Worm (Caenorhabditis elegans) whole organism, L1 larva: ENCODE results near the gene F08F1.4.

ENCODE experiments used
- F16B12.6 ChIP-seq: fragments of 150-350 bp; optimal IDR thresholded peaks from 2 replicates; lab custom pipeline; 2014; ENCODE audit warnings: missing biosample characterization, missing genetic modification characterization
- aly-2 ChIP-seq: fragments of 150-350 bp; optimal IDR thresholded peaks from 2 replicates; lab custom pipeline; 2014; ENCODE audit warnings: missing biosample characterization, missing genetic modification characterization
- ama-1 ChIP-seq: fragments of 150-350 bp; optimal IDR thresholded peaks from 2 replicates; lab custom pipeline; 2014
- blmp-1 ChIP-seq: fragments of 150-350 bp; optimal IDR thresholded peaks from 2 replicates; lab custom pipeline; 2014; ENCODE audit warnings: missing biosample characterization, missing genetic modification characterization
- ceh-63 ChIP-seq: fragments of 200-800 bp; sonication (Bioruptor generic); optimal IDR thresholded peaks from 2 replicates; lab custom pipeline; 2018; ENCODE audit warnings: mild to moderate bottlenecking, missing genetic modification characterization, missing compliant biosample characterization
- ceh-8 ChIP-seq: fragments of 200-800 bp; sonication (Bioruptor generic); optimal IDR thresholded peaks from 2 replicates; lab custom pipeline; 2018; ENCODE audit warnings: mild to moderate bottlenecking, missing genetic modification characterization, moderate library complexity, missing compliant biosample characterization
- ceh-82 ChIP-seq, 3 experiments: fragments of 150-350 bp in 1 of 3; sonication (generic microtip) in 2 of 3; optimal IDR thresholded peaks; 2 replicates each; lab custom pipeline; 2014 to 2017; ENCODE audit warnings: missing biosample characterization in 3 of 3, missing genetic modification characterization in 3 of 3
- ces-1 ChIP-seq: fragments of 150-350 bp; optimal IDR thresholded peaks from 2 replicates; lab custom pipeline; 2014; ENCODE audit warnings: missing biosample characterization, missing genetic modification reagents, missing genetic modification characterization
- efl-3 ChIP-seq: fragments of 200-800 bp; sonication (Bioruptor generic); optimal IDR thresholded peaks from 2 replicates; lab custom pipeline; 2018; ENCODE audit warnings: mild to moderate bottlenecking, missing genetic modification characterization, missing compliant biosample characterization
- egl-13 ChIP-seq: sonication (generic microtip); optimal IDR thresholded peaks from 2 replicates; lab custom pipeline; 2016; ENCODE audit warnings: missing genotype, missing genetic modification reagents, missing genetic modification characterization, missing compliant biosample characterization
- elt-2 ChIP-seq: sonication (generic microtip); optimal IDR thresholded peaks from 2 replicates; lab custom pipeline; 2016; ENCODE audit warnings: missing genetic modification characterization, mild to moderate bottlenecking, inconsistent platforms, missing compliant biosample characterization, missing genetic modification reagents
- fkh-4 ChIP-seq: sonication (generic microtip); optimal IDR thresholded peaks from 2 replicates; lab custom pipeline; 2016; ENCODE audit warnings: missing compliant biosample characterization, missing genetic modification characterization, borderline replicate concordance
- fkh-8 ChIP-seq: sonication (generic microtip); optimal IDR thresholded peaks from 2 replicates; lab custom pipeline; 2016; ENCODE audit warnings: mild to moderate bottlenecking, missing genetic modification characterization, missing compliant biosample characterization
- grh-1 ChIP-seq: fragments of 200-800 bp; sonication (Bioruptor generic); IDR thresholded peaks from 2 replicates; pipeline ENCODE4 v1.3.6; 2022; ENCODE audit warnings: missing genetic modification reagents, missing genetic modification characterization, missing compliant biosample characterization
- hlh-17 ChIP-seq: fragments of 200-800 bp; sonication (Bioruptor generic); optimal IDR thresholded peaks from 2 replicates; lab custom pipeline; 2018; ENCODE audit warnings: missing genetic modification characterization, mild to moderate bottlenecking, missing compliant biosample characterization, moderate library complexity, borderline replicate concordance
- hlh-4 ChIP-seq: sonication (generic microtip); optimal IDR thresholded peaks from 2 replicates; lab custom pipeline; 2016; ENCODE audit warnings: mild to moderate bottlenecking, missing genetic modification characterization, missing compliant biosample characterization
- hpl-2 ChIP-seq: fragments of 150-350 bp; optimal IDR thresholded peaks from 2 replicates; lab custom pipeline; 2014; ENCODE audit warnings: missing biosample characterization, missing genetic modification reagents, missing genetic modification characterization
- lin-14 ChIP-seq: fragments of 200-800 bp; sonication (Bioruptor generic); optimal IDR thresholded peaks from 2 replicates; lab custom pipeline; 2018; ENCODE audit warnings: mild to moderate bottlenecking, missing genetic modification characterization, moderate library complexity, missing compliant biosample characterization
- lin-35 ChIP-seq, 2 experiments: fragments of 150-350 bp; optimal IDR thresholded peaks; 2 replicates each; lab custom pipeline; 2014; ENCODE audit warnings: missing biosample characterization in 2 of 2, missing genetic modification characterization in 2 of 2, missing genetic modification reagents in 2 of 2
- lir-3 ChIP-seq: sonication (generic microtip); optimal IDR thresholded peaks from 2 replicates; lab custom pipeline; 2016; ENCODE audit warnings: mild to moderate bottlenecking, missing genetic modification characterization, moderate library complexity, missing compliant biosample characterization; ENCODE audit not compliant: poor library complexity
- mab-9 ChIP-seq: fragments of 200-800 bp; sonication (Bioruptor generic); IDR thresholded peaks from 2 replicates; pipeline ENCODE4 v1.3.6; 2022; ENCODE audit warnings: missing genetic modification reagents, missing genetic modification characterization, missing compliant biosample characterization
- mep-1 ChIP-seq: fragments of 150-350 bp; optimal IDR thresholded peaks from 2 replicates; lab custom pipeline; 2014; ENCODE audit warnings: missing biosample characterization, missing genetic modification characterization
- nhr-19 ChIP-seq: fragments of 200-800 bp; sonication (Bioruptor generic); conservative IDR thresholded peaks from 2 replicates; pipeline ENCODE4 v1.3.6; 2022; ENCODE audit warnings: missing genetic modification characterization, missing compliant biosample characterization
- nhr-20 ChIP-seq: sonication (generic microtip); optimal IDR thresholded peaks from 2 replicates; lab custom pipeline; 2016; ENCODE audit warnings: mild to moderate bottlenecking, missing genetic modification characterization, missing compliant biosample characterization
- nhr-47 ChIP-seq: sonication (generic microtip); optimal IDR thresholded peaks from 2 replicates; lab custom pipeline; 2016; ENCODE audit warnings: mild to moderate bottlenecking, missing genetic modification characterization, moderate library complexity, missing compliant biosample characterization
- nhr-71 ChIP-seq: sonication (generic microtip); optimal IDR thresholded peaks from 2 replicates; lab custom pipeline; 2016; ENCODE audit warnings: mild to moderate bottlenecking, missing genetic modification characterization, moderate library complexity, missing compliant biosample characterization
- nhr-90 ChIP-seq: sonication (generic microtip); optimal IDR thresholded peaks from 2 replicates; lab custom pipeline; 2016; ENCODE audit warnings: mild to moderate bottlenecking, missing genetic modification characterization, missing compliant biosample characterization; ENCODE audit not compliant: poor library complexity
- snpc-4 ChIP-seq: fragments of 150-350 bp; optimal IDR thresholded peaks from 2 replicates; lab custom pipeline; 2014; ENCODE audit warnings: missing biosample characterization, missing genetic modification characterization
- sup-37 ChIP-seq: fragments of 200-800 bp; sonication (Bioruptor generic); optimal IDR thresholded peaks from 2 replicates; lab custom pipeline; 2018; ENCODE audit warnings: mild to moderate bottlenecking, missing genetic modification characterization, missing compliant biosample characterization
- tlp-1 ChIP-seq: fragments of 150-350 bp; optimal IDR thresholded peaks from 2 replicates; lab custom pipeline; 2014; ENCODE audit warnings: missing biosample characterization, missing genetic modification characterization
- unc-86 ChIP-seq: sonication (generic microtip); optimal IDR thresholded peaks from 2 replicates; lab custom pipeline; 2016; ENCODE audit warnings: missing genetic modification characterization, missing compliant biosample characterization
- xbp-1 ChIP-seq: sonication (generic microtip); optimal IDR thresholded peaks from 2 replicates; lab custom pipeline; 2016; ENCODE audit warnings: missing genetic modification characterization, missing compliant biosample characterization
- zag-1 ChIP-seq: fragments of 150-350 bp; optimal IDR thresholded peaks from 2 replicates; lab custom pipeline; 2014; ENCODE audit warnings: missing biosample characterization, missing genetic modification characterization
- ztf-11 ChIP-seq, 2 experiments: sonication (generic microtip); optimal IDR thresholded peaks; 2 replicates each; lab custom pipeline; 2016 to 2017; ENCODE audit warnings: missing genetic modification characterization in 2 of 2, missing biosample characterization in 1 of 2, missing compliant biosample characterization in 1 of 2

Gene F08F1.4

DNA sequence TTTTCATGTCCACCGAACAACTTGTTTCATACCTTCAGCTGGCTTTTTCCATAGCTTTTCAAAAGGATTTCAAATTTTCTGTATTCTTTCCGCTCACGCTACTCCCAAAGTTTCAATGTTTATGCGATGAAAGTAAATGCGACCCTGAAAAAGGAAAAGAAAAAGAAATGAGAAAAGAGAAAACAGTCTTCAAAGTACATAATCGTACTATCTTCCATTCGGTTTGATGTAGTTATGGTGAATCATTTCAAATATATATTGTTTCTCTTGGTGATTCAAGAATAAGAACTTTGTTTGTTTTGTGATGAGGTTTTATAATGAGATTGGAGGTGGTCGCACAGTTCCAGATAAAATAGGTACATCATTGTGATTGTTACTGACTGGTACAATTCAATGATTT lies 25.5 kb downstream of the F08F1.4 start:
- TF ChIP-seq lin-14 = no peak
- peak; percentile 80 for TF ChIP-seq blmp-1 (tag; lab: Kevin White, UChicago)

DNA sequence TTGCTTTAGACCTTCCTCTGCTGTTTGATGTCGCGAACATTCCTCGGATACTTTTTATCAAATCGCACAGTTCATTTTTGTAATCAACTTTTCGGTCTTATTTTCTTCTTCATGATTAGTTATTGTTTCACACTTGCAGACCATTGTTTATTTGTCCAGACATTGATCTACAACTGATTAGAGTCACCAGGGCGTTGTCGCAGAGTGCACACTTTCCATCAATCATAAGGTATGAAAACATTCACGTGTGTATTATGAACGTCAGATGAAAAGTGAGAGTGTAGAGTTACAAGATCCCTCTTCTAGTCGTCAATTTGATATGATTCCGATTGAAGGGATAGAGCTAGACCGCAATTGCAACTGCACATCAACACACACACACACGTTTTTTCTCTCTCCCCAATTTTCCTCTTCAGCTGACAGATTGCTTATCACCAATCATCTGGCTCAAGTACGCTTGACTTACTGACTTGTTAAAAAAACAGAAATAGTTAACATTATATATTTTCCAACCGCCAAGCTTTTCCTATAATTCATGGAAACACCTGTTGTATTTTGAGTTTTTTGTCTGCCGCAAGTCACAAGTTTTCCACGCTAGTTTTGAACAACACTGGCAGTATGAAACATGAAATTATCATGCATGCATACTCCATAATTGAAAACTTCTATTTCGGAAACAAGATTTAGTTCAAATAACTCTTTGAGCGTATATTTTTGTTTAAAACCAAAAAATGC lies 26.9 kb downstream of the F08F1.4 start:
- TF ChIP-seq elt-2 = peak; percentile 58
- no peak for TF ChIP-seq efl-3 (GFP tag; lab: Kevin White, UChicago)
- no peak for TF ChIP-seq fkh-4
- peak; percentile 59 for TF ChIP-seq fkh-8
- no peak for TF ChIP-seq F16B12.6 (tag; lab: Kevin White, UChicago)
- no peak for TF ChIP-seq ztf-11 (tag; optimal IDR thresholded peaks at IDR 0.05; lab: Kevin White, UChicago)
- no peak for TF ChIP-seq hpl-2 (GFP tag; lab: Kevin White, UChicago)
- peak; percentile 55 for TF ChIP-seq nhr-71 (tag; lab: Kevin White, UChicago)
- TF ChIP-seq mab-9 = no peak
- TF ChIP-seq lin-14 = peak; percentile 44
- no peak for TF ChIP-seq hlh-17 (GFP tag; lab: Kevin White, UChicago)
- no peak for TF ChIP-seq snpc-4 (tag; lab: Kevin White, UChicago)
- no peak for TF ChIP-seq xbp-1 (tag; lab: Kevin White, UChicago)
- TF ChIP-seq ceh-82 (tag; optimal IDR thresholded peaks at IDR 0.05; lab: Kevin White, UChicago) = no peak
- TF ChIP-seq grh-1 (GFP tag; lab: Robert Waterston, UW) = no peak
- TF ChIP-seq ama-1 (lab: Kevin White, UChicago) = no peak
- no peak for TF ChIP-seq unc-86 (tag; lab: Kevin White, UChicago)
- peak; percentile 43 for TF ChIP-seq nhr-47
- TF ChIP-seq lin-35 (GFP tag; optimal IDR thresholded peaks at IDR 0.05; lab: Kevin White, UChicago) = no peak
- no peak for TF ChIP-seq sup-37 (GFP tag; lab: Kevin White, UChicago)
- no peak for TF ChIP-seq blmp-1 (tag; lab: Kevin White, UChicago)
- no peak for TF ChIP-seq nhr-20 (tag; lab: Kevin White, UChicago)
- peak; percentile 67 for TF ChIP-seq hlh-4 (tag; lab: Kevin White, UChicago)
- no peak for TF ChIP-seq zag-1 (tag; lab: Kevin White, UChicago)

DNA sequence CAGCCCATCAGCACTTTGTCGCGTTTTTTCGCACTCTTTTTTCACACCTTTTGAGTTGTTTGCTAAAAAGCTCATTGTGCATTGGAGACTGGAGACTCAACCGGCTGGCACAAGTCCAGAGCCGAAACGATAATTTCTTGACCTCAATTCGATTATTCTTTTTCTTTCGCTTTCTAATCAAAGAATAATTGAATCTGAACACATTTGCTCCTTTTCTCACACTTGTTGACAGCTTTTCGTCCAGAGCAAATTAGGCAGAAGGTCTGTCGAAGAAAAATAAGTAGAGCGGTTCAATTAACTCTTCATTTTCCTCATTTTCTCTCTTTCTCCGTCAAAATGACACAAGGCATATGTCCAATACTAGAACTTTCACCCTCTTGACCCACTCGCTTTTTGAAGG lies 31.7 kb downstream of the F08F1.4 start:
- peak; percentile 52 for TF ChIP-seq blmp-1 (tag; lab: Kevin White, UChicago)
- TF ChIP-seq ces-1 (GFP tag; lab: Kevin White, UChicago) = no peak
- TF ChIP-seq ceh-8 = peak; percentile 8
- TF ChIP-seq egl-13 (tag; lab: Kevin White, UChicago) = no peak
- no peak for TF ChIP-seq aly-2 (tag; lab: Kevin White, UChicago)
- no peak for TF ChIP-seq fkh-8

DNA sequence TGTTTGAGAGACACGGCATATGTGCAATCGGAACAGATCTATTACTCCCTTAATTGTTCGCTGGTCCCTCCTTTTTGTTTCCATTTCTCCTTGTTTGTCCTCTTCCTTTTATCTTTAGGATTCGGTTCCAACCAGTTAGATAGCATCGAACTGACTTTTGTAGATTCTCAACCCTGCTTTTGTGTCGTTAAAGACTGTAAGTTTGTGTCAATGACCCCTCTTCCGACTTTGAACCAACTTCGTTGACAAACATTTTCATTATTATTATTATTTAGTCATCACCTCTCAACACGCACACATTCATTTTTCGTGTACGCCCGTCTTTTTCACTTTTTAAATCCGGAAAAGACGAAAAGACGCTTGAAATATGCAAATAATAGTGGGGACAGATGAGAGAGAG lies 32.9 kb downstream of the F08F1.4 start, which contains the start of gene F16F9.1:
F16F9.1 (plus strand) TSS at position 301 of the 400 bp plus-strand sequence.
- TF ChIP-seq snpc-4 (tag; lab: Kevin White, UChicago) (no peak), lin-14 (no peak), hpl-2 (GFP tag; lab: Kevin White, UChicago) (no peak), zag-1 (tag; lab: Kevin White, UChicago) (no peak), nhr-90 (tag; lab: Kevin White, UChicago) (no peak), sup-37 (GFP tag; lab: Kevin White, UChicago) (no peak), mep-1 (tag; lab: Kevin White, UChicago) (no peak), nhr-19 (GFP tag; lab: Robert Waterston, UW) (no peak), tlp-1 (tag; lab: Kevin White, UChicago) (no peak), lir-3 (tag; lab: Kevin White, UChicago) (no peak), ceh-63 (GFP tag; lab: Kevin White, UChicago) (no peak)
- TF ChIP-seq, all 84 proteins: peak for 0
